Fruit fly (Drosophila melanogaster): ENCODE measurements around the gene Or65b.

The Or65b gene

DNA sequence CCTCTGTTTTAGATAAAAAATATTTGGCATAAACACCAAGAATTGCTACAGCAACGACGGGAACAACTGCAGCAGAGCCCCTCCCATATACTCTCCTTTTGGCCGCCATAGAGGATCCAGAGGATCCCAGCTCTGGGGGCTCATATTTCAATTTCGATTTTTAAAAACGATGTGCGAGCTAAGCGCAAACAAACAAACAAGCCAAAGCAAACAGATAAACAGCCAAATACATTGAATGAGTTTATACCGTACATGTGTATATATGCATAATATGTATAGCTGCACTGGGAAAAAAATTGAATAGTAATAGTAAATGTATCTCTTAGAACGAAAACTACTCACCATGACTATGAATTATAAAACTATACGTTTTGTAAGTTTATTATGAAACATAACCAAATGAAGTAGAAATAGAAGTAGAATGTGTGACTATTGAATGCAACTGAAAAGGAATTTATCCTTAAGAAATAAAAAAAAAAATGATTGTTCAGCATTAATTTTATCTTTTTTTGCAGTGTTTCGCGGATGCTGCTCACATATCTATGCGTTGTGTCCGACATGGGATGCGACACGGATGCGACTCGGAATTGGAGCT is 13.3 kb upstream of the Or65b start (continued):
- TF ChIP-seq CG32006 (GFP tag; optimal IDR thresholded peaks at IDR 0.05) (peak; percentile 26), CG3919 (GFP tag; optimal IDR thresholded peaks at IDR 0.05) (peak; percentile 46), CG15336 (GFP tag; IDR thresholded peaks at IDR 0.05) (no peak), OdsH (GFP tag; optimal IDR thresholded peaks at IDR 0.05) (peak; percentile 3), Sox102F (GFP tag; optimal IDR thresholded peaks at IDR 0.05) (no peak), cyc (GFP tag; optimal IDR thresholded peaks at IDR 0.05) (peak; percentile 41), CG31627 (GFP tag; optimal IDR thresholded peaks at IDR 0.05) (no peak), CG11902 (GFP tag; optimal IDR thresholded peaks at IDR 0.05) (no peak), CG8319 (GFP tag; optimal IDR thresholded peaks at IDR 0.05) (no peak), esn (GFP tag; optimal IDR thresholded peaks at IDR 0.05) (peak; percentile 33), Hr39 (GFP tag; optimal IDR thresholded peaks at IDR 0.05) (no peak), CG4318 (GFP tag; optimal IDR thresholded peaks at IDR 0.05) (no peak), ss (GFP tag; optimal IDR thresholded peaks at IDR 0.05) (no peak)

DNA sequence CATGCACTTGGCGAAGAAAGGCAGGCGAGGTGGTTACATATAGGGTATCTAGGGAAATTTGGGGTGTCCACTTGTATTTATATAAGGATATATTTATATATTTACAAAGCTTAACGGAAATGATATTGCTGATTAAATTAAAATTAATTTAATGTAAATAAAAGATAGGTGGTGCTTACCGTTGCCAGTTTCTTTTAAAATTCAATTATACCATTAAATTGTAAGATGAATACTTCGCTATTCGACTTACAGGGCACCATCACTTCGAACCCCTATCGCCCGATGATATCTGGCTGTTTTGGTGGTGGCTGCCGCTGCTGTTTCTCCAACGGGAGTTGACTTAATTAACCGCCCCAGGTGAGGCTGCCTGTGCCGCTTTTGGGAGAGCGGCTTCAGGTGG is 9.7 kb upstream of the Or65b start:
- peak; percentile 50 for TF ChIP-seq Eip78C (GFP tag)
- peak; percentile 4 for TF ChIP-seq esn (GFP tag; optimal IDR thresholded peaks at IDR 0.05)
- TF ChIP-seq CG16779 (tag; optimal IDR thresholded peaks at IDR 0.05): no peak
- no peak for TF ChIP-seq OdsH (GFP tag; optimal IDR thresholded peaks at IDR 0.05)
- TF ChIP-seq CG11762 (GFP tag; optimal IDR thresholded peaks at IDR 0.05; ENCODE audit: insufficient read depth): no peak
- TF ChIP-seq Hr39 (GFP tag; optimal IDR thresholded peaks at IDR 0.05): no peak
- TF ChIP-seq CG8632 (GFP tag; optimal IDR thresholded peaks at IDR 0.05): no peak
- TF ChIP-seq svp (GFP tag): peak; percentile 19
- TF ChIP-seq CG9139 (GFP tag; optimal IDR thresholded peaks at IDR 0.05): no peak
- peak; percentile 12 for TF ChIP-seq Met (GFP tag; optimal IDR thresholded peaks at IDR 0.05)
- TF ChIP-seq CG34406 (GFP tag; optimal IDR thresholded peaks at IDR 0.05): peak; percentile 6
- peak; percentile 6 for TF ChIP-seq achi (GFP tag; optimal IDR thresholded peaks at IDR 0.05)

- TF ChIP-seq Met (GFP tag; optimal IDR thresholded peaks at IDR 0.05): no peak
- TF ChIP-seq esn (GFP tag; optimal IDR thresholded peaks at IDR 0.05): no peak
- no peak for TF ChIP-seq Hr39 (GFP tag; optimal IDR thresholded peaks at IDR 0.05)
- TF ChIP-seq Ets21C (GFP tag; optimal IDR thresholded peaks at IDR 0.05): no peak
- peak; percentile 48 for TF ChIP-seq Eip78C (GFP tag)
- no peak for TF ChIP-seq CG10669 (GFP tag; optimal IDR thresholded peaks at IDR 0.05)
- no peak for TF ChIP-seq CG31627 (GFP tag; optimal IDR thresholded peaks at IDR 0.05)
- no peak for TF ChIP-seq Smox (GFP tag; optimal IDR thresholded peaks at IDR 0.05)
- TF ChIP-seq acj6 (GFP tag; optimal IDR thresholded peaks at IDR 0.05): no peak
- peak; percentile 24 for TF ChIP-seq svp (GFP tag)
- no peak for TF ChIP-seq CG9139 (GFP tag; optimal IDR thresholded peaks at IDR 0.05)
- TF ChIP-seq eg (GFP tag; IDR thresholded peaks at IDR 0.05): peak; percentile 61; the same call in 2 of the 3 replicates
- peak; percentile 57; the same call in 2 of the 3 replicates for TF ChIP-seq CG8119 (GFP tag; IDR thresholded peaks at IDR 0.05)
- no peak for TF ChIP-seq CG11762 (GFP tag; optimal IDR thresholded peaks at IDR 0.05; ENCODE audit: insufficient read depth)
- TF ChIP-seq CG34406 (GFP tag; optimal IDR thresholded peaks at IDR 0.05): no peak
- TF ChIP-seq Blimp-1 (GFP tag; optimal IDR thresholded peaks at IDR 0.05): no peak
- peak; percentile 43 for TF ChIP-seq CG15336 (GFP tag; IDR thresholded peaks at IDR 0.05)
- no peak for TF ChIP-seq Hr4 (GFP tag; optimal IDR thresholded peaks at IDR 0.05)
- no peak for TF ChIP-seq CG11902 (GFP tag; optimal IDR thresholded peaks at IDR 0.05)
- no peak for TF ChIP-seq CG3919 (GFP tag; optimal IDR thresholded peaks at IDR 0.05)
- no peak for TF ChIP-seq lz (GFP tag; optimal IDR thresholded peaks at IDR 0.05)
- no peak for TF ChIP-seq spab (GFP tag; optimal IDR thresholded peaks at IDR 0.05)
- peak; percentile 37 for TF ChIP-seq CG32006 (GFP tag; optimal IDR thresholded peaks at IDR 0.05)
- TF ChIP-seq CG6276 (GFP tag; optimal IDR thresholded peaks at IDR 0.05): peak; percentile 17
- TF ChIP-seq CG4318 (GFP tag; optimal IDR thresholded peaks at IDR 0.05): peak; percentile 11
- TF ChIP-seq dac (GFP tag; optimal IDR thresholded peaks at IDR 0.05): no peak
- no peak for TF ChIP-seq CG3032 (tag; optimal IDR thresholded peaks at IDR 0.05)
- TF ChIP-seq fkh (GFP tag; optimal IDR thresholded peaks at IDR 0.05): no peak
- TF ChIP-seq dsx (GFP tag; optimal IDR thresholded peaks at IDR 0.05; ENCODE audit: poor library complexity, severe bottlenecking): no peak
- TF ChIP-seq Lpt (GFP tag; optimal IDR thresholded peaks at IDR 0.05): no peak
- TF ChIP-seq CG8319 (GFP tag; optimal IDR thresholded peaks at IDR 0.05): no peak
- no peak for TF ChIP-seq Sox102F (GFP tag; optimal IDR thresholded peaks at IDR 0.05)
- peak; percentile 2 for TF ChIP-seq CG10631 (GFP tag; optimal IDR thresholded peaks at IDR 0.05)
- no peak for TF ChIP-seq Sox15 (GFP tag; optimal IDR thresholded peaks at IDR 0.05)
- no peak for TF ChIP-seq CG6808 (GFP tag; optimal IDR thresholded peaks at IDR 0.05)
- TF ChIP-seq CG16779 (tag; optimal IDR thresholded peaks at IDR 0.05): no peak
- TF ChIP-seq salr (GFP tag; optimal IDR thresholded peaks at IDR 0.05): no peak
Measured at dm6 chr3L:6317494-6317893, 7.9 kb upstream of the Or65b start.
